Worm (Caenorhabditis elegans) whole organism, L3 larva: ENCODE data around the gene mel-11.

Experiments used
- R02D3.7 ChIP-seq: fragments of 150-350 bp; optimal IDR thresholded peaks from 2 replicates; lab custom pipeline; 2014; ENCODE audit warnings: missing biosample characterization, missing genetic modification characterization
- ama-1 ChIP-seq: fragments of 150-350 bp; optimal IDR thresholded peaks from 2 replicates; lab custom pipeline; 2018
- ceh-16 ChIP-seq: sonication (generic microtip); optimal IDR thresholded peaks from 2 replicates; lab custom pipeline; 2017; ENCODE audit warnings: missing biosample characterization, missing genetic modification characterization
- ceh-28 ChIP-seq: fragments of 150-350 bp; optimal IDR thresholded peaks from 2 replicates; lab custom pipeline; 2014; ENCODE audit warnings: missing biosample characterization, missing genetic modification reagents, missing genetic modification characterization
- ceh-82 ChIP-seq: fragments of 150-350 bp; optimal IDR thresholded peaks from 2 replicates; lab custom pipeline; 2014; ENCODE audit warnings: missing biosample characterization, missing genetic modification characterization
- ceh-9 ChIP-seq: sonication (generic microtip); optimal IDR thresholded peaks from 2 replicates; lab custom pipeline; 2018; ENCODE audit warnings: missing biosample characterization, missing genetic modification characterization
- daf-12 ChIP-seq: fragments of 150-350 bp; optimal IDR thresholded peaks from 2 replicates; lab custom pipeline; 2014; ENCODE audit warnings: missing biosample characterization, missing genetic modification reagents, missing genetic modification characterization
- egl-27 ChIP-seq: sonication (generic microtip); optimal IDR thresholded peaks from 4 replicates; lab custom pipeline; 2017; ENCODE audit warnings: missing biosample characterization, missing genetic modification reagents, missing genetic modification characterization
- egl-5 ChIP-seq: fragments of 150-350 bp; optimal IDR thresholded peaks from 2 replicates; lab custom pipeline; 2017; ENCODE audit warnings: missing biosample characterization, missing genetic modification reagents, missing genetic modification characterization, inconsistent platforms
- elt-1 ChIP-seq: fragments of 150-350 bp; optimal IDR thresholded peaks from 2 replicates; lab custom pipeline; 2014; ENCODE audit warnings: missing biosample characterization, missing genetic modification characterization
- elt-2 ChIP-seq: sonication (generic microtip); optimal IDR thresholded peaks from 2 replicates; lab custom pipeline; 2016; ENCODE audit warnings: missing genetic modification reagents, mild to moderate bottlenecking, missing genetic modification characterization, missing compliant biosample characterization
- elt-3 ChIP-seq, 3 experiments: fragments of 150-350 bp in 1 of 3; sonication (generic microtip) in 2 of 3; optimal IDR thresholded peaks; 2 replicates in 2 of 3; 4 replicates in 1 of 3; lab custom pipeline; 2014 to 2017; ENCODE audit warnings: missing biosample characterization in 3 of 3, missing genetic modification characterization in 3 of 3
- fkh-10 ChIP-seq: sonication (generic microtip); optimal IDR thresholded peaks from 2 replicates; lab custom pipeline; 2017; ENCODE audit warnings: missing biosample characterization, missing genetic modification reagents, missing genetic modification characterization
- fkh-2 ChIP-seq: fragments of 150-350 bp; optimal IDR thresholded peaks from 2 replicates; lab custom pipeline; 2014; ENCODE audit warnings: missing biosample characterization, missing genetic modification reagents, missing genetic modification characterization
- hmg-11 ChIP-seq: sonication (generic microtip); optimal IDR thresholded peaks from 2 replicates; lab custom pipeline; 2016; ENCODE audit warnings: missing genetic modification characterization, missing compliant biosample characterization
- jun-1 ChIP-seq: fragments of 150-350 bp; optimal IDR thresholded peaks from 2 replicates; lab custom pipeline; 2014; ENCODE audit warnings: missing biosample characterization, missing genetic modification reagents, missing genetic modification characterization
- lin-15B ChIP-seq: fragments of 150-350 bp; optimal IDR thresholded peaks from 2 replicates; lab custom pipeline; 2014; ENCODE audit warnings: missing biosample characterization, missing genetic modification characterization
- mml-1 ChIP-seq: fragments of 150-350 bp; sonication (generic microtip); optimal IDR thresholded peaks from 3 replicates; lab custom pipeline; 2014; ENCODE audit warnings: missing biosample characterization, missing genetic modification characterization
- nhr-12 ChIP-seq: fragments of 150-350 bp; optimal IDR thresholded peaks from 2 replicates; lab custom pipeline; 2014; ENCODE audit warnings: missing biosample characterization, missing genetic modification characterization
- nhr-23 ChIP-seq: fragments of 150-350 bp; optimal IDR thresholded peaks from 2 replicates; lab custom pipeline; 2014; ENCODE audit warnings: missing biosample characterization, missing genetic modification reagents, missing genetic modification characterization
- nhr-237 ChIP-seq: fragments of 150-350 bp; optimal IDR thresholded peaks from 2 replicates; lab custom pipeline; 2014; ENCODE audit warnings: missing biosample characterization, missing genetic modification characterization
- nhr-25 ChIP-seq: sonication (generic microtip); optimal IDR thresholded peaks from 2 replicates; lab custom pipeline; 2017; ENCODE audit warnings: missing biosample characterization, missing genetic modification characterization
- nhr-43 ChIP-seq: sonication (generic microtip); optimal IDR thresholded peaks from 2 replicates; lab custom pipeline; 2016; ENCODE audit warnings: mild to moderate bottlenecking, missing genetic modification characterization, missing compliant biosample characterization; ENCODE audit not compliant: poor library complexity, severe bottlenecking
- nhr-67 ChIP-seq: fragments of 150-350 bp; optimal IDR thresholded peaks from 2 replicates; lab custom pipeline; 2014; ENCODE audit warnings: missing biosample characterization, missing genetic modification characterization
- nhr-76 ChIP-seq: fragments of 150-350 bp; sonication (generic microtip); optimal IDR thresholded peaks from 5 replicates; lab custom pipeline; 2014; ENCODE audit warnings: missing biosample characterization, missing genetic modification characterization
- nhr-77 ChIP-seq: fragments of 150-350 bp; optimal IDR thresholded peaks from 2 replicates; lab custom pipeline; 2014; ENCODE audit warnings: missing biosample characterization, missing genetic modification characterization
- pha-4 ChIP-seq: fragments of 150-350 bp; optimal IDR thresholded peaks from 2 replicates; lab custom pipeline; 2014; ENCODE audit warnings: missing biosample characterization, missing genetic modification reagents, missing genetic modification characterization
- pqm-1 ChIP-seq: fragments of 150-350 bp; optimal IDR thresholded peaks from 2 replicates; lab custom pipeline; 2017; ENCODE audit warnings: missing biosample characterization, missing genetic modification characterization, inconsistent platforms
- skn-1 ChIP-seq: fragments of 150-350 bp; optimal IDR thresholded peaks from 2 replicates; lab custom pipeline; 2014; ENCODE audit warnings: missing biosample characterization, missing genetic modification characterization
- snpc-4 ChIP-seq: fragments of 150-350 bp; optimal IDR thresholded peaks from 2 replicates; lab custom pipeline; 2014; ENCODE audit warnings: missing biosample characterization, missing genetic modification characterization
- tbx-2 ChIP-seq: sonication (generic microtip); optimal IDR thresholded peaks from 2 replicates; lab custom pipeline; 2016; ENCODE audit warnings: mild to moderate bottlenecking, missing genetic modification characterization, missing compliant biosample characterization
- unc-62 ChIP-seq: fragments of 150-350 bp; sonication (generic microtip); optimal IDR thresholded peaks from 4 replicates; lab custom pipeline; 2014; ENCODE audit warnings: missing biosample characterization, missing genetic modification reagents, missing genetic modification characterization
- zag-1 ChIP-seq: fragments of 150-350 bp; optimal IDR thresholded peaks from 2 replicates; lab custom pipeline; 2014; ENCODE audit warnings: missing biosample characterization, missing genetic modification characterization
- ztf-11 ChIP-seq: fragments of 150-350 bp; optimal IDR thresholded peaks from 2 replicates; lab custom pipeline; 2014; ENCODE audit warnings: missing biosample characterization, missing genetic modification characterization
- ztf-4 ChIP-seq: fragments of 150-350 bp; optimal IDR thresholded peaks from 2 replicates; lab custom pipeline; 2014; ENCODE audit warnings: missing biosample characterization, missing genetic modification characterization

The mel-11 gene

ce11 chrII:9331343-9331742, 27.0 kb upstream of the mel-11 start, which contains the start of gene eif-3.F:
eif-3.F (plus strand) TSS chrII:9331643.
- TF ChIP-seq pha-4 (tag; lab: Kevin White, UChicago) (no peak), ceh-82 (no peak)
- TF ChIP-seq, all 47 proteins: peak for 0

ce11 chrII:9333034-9333433, 25.3 kb upstream of the mel-11 start:
- no peak for TF ChIP-seq nhr-43 (tag; lab: Kevin White, UChicago)
- TF ChIP-seq tbx-2 (tag; lab: Kevin White, UChicago) = no peak
- TF ChIP-seq skn-1 (tag; lab: Kevin White, UChicago) = no peak
- no peak for TF ChIP-seq zag-1 (tag; lab: Kevin White, UChicago)
- no peak for TF ChIP-seq fkh-2 (tag; lab: Kevin White, UChicago)
- TF ChIP-seq daf-12 (tag; lab: Kevin White, UChicago) = no peak
- no peak for TF ChIP-seq R02D3.7 (tag; lab: Kevin White, UChicago)
- TF ChIP-seq mml-1 = no peak
- TF ChIP-seq ztf-11 (tag; lab: Kevin White, UChicago) = no peak
- no peak for TF ChIP-seq elt-3 (tag; optimal IDR thresholded peaks at IDR 0.05; lab: Kevin White, UChicago)
- TF ChIP-seq ceh-9 (tag; lab: Kevin White, UChicago) = no peak
- TF ChIP-seq hmg-11 (tag; lab: Kevin White, UChicago) = no peak
- no peak for TF ChIP-seq nhr-25 (tag; lab: Kevin White, UChicago)
- no peak for TF ChIP-seq pha-4 (tag; lab: Kevin White, UChicago)
- no peak for TF ChIP-seq nhr-67 (tag; lab: Kevin White, UChicago)

ce11 chrII:9333714-9334113, 24.6 kb upstream of the mel-11 start, which contains the start of gene scp-1:
scp-1 (plus strand) TSS chrII:9334014.
- TF ChIP-seq ceh-28 (peak; percentile 46), nhr-237 (tag; lab: Kevin White, UChicago) (no peak)

- TF ChIP-seq pqm-1 (tag; lab: Kevin White, UChicago) = no peak
- TF ChIP-seq ztf-11 (tag; lab: Kevin White, UChicago) = no peak
- TF ChIP-seq ama-1 (lab: Kevin White, UChicago) = peak; percentile 31
- no peak for TF ChIP-seq egl-5 (tag; lab: Kevin White, UChicago)
- TF ChIP-seq pha-4 (tag; lab: Kevin White, UChicago) = peak; percentile 12
- no peak for TF ChIP-seq ztf-4 (tag; lab: Kevin White, UChicago)
- TF ChIP-seq elt-2 (tag; lab: Kevin White, UChicago) = no peak
- TF ChIP-seq, all 47 proteins: peak for 2
Observed at ce11 chrII:9336651-9337050, 21.7 kb upstream of the mel-11 start.

ce11 chrII:9338859-9339258, 19.5 kb upstream of the mel-11 start, which contains the start of gene ttll-12:
ttll-12 (plus strand) TSS chrII:9338997.
- TF ChIP-seq zag-1 (tag; lab: Kevin White, UChicago) (no peak), nhr-25 (tag; lab: Kevin White, UChicago) (peak; percentile 9), ama-1 (lab: Kevin White, UChicago) (peak; percentile 85), nhr-12 (tag; lab: Kevin White, UChicago) (no peak)

ce11 chrII:9343955-9344354, 14.4 kb upstream of the mel-11 start:
- TF ChIP-seq egl-27 (tag; lab: Kevin White, UChicago) = no peak
- TF ChIP-seq nhr-25 (tag; lab: Kevin White, UChicago) = peak; percentile 51
- peak; percentile 92 for TF ChIP-seq nhr-43 (tag; lab: Kevin White, UChicago)
- TF ChIP-seq unc-62 (GFP tag; lab: Kevin White, UChicago) = peak; percentile 58
- TF ChIP-seq ceh-9 (tag; lab: Kevin White, UChicago) = no peak
- TF ChIP-seq tbx-2 (tag; lab: Kevin White, UChicago) = peak; percentile 39
- peak in 2 of 3 experiments; percentile 59 to 86 for TF ChIP-seq elt-3 (tag; optimal IDR thresholded peaks at IDR 0.05; lab: Kevin White, UChicago)
- no peak for TF ChIP-seq lin-15B
- no peak for TF ChIP-seq pqm-1 (tag; lab: Kevin White, UChicago)
- TF ChIP-seq elt-1 = no peak
- TF ChIP-seq nhr-23 (tag; lab: Kevin White, UChicago) = peak; percentile 65

ce11 chrII:9345116-9345515, 13.2 kb upstream of the mel-11 start:
- TF ChIP-seq fkh-10 (GFP tag; lab: Kevin White, UChicago) (no peak), R02D3.7 (tag; lab: Kevin White, UChicago) (no peak), skn-1 (tag; lab: Kevin White, UChicago) (no peak), jun-1 (tag; lab: Kevin White, UChicago) (no peak), ztf-4 (tag; lab: Kevin White, UChicago) (no peak), nhr-76 (tag; lab: Kevin White, UChicago) (no peak), nhr-77 (tag; lab: Kevin White, UChicago) (no peak), ceh-16 (tag; lab: Kevin White, UChicago) (no peak), snpc-4 (tag; lab: Kevin White, UChicago) (no peak), unc-62 (GFP tag; lab: Kevin White, UChicago) (no peak), ceh-28 (no peak), daf-12 (tag; lab: Kevin White, UChicago) (no peak)
